Fruit fly (Drosophila melanogaster) whole organism, embryonic: Measurements from ENCODE around the gene CG43702.
A peak's percentile ranks its signal among the peaks of the same experiment; 100 is the strongest.

Experiments
- Awh ChIP-seq: fragments of 200-800 bp; sonication (Bioruptor generic); IDR thresholded peaks from 2 replicates; pipeline ENCODE4, ENCODE4 v1.3.6; 2022; ENCODE audit warnings: missing biosample characterization, missing genetic modification characterization
- CG11504 ChIP-seq: fragments of 200-800 bp; sonication (Bioruptor generic); optimal IDR thresholded peaks from 3 replicates; lab custom pipeline; 2019; ENCODE audit warnings: missing biosample characterization, mild to moderate bottlenecking, missing genetic modification characterization, moderate library complexity
- CG18011 ChIP-seq: fragments of 200-800 bp; sonication (Bioruptor generic); optimal IDR thresholded peaks from 2 replicates; lab custom pipeline; 2017; ENCODE audit warnings: missing biosample characterization, missing genetic modification characterization, mild to moderate bottlenecking, moderate library complexity, missing genotype
- CG18262 ChIP-seq: fragments of 200-800 bp; optimal IDR thresholded peaks from 3 replicates; lab custom pipeline; 2019; ENCODE audit warnings: missing biosample characterization, mild to moderate bottlenecking, missing genetic modification characterization, moderate library complexity
- CG2120 ChIP-seq: fragments of 200-800 bp; sonication (Bioruptor generic); optimal IDR thresholded peaks from 3 replicates; lab custom pipeline; 2016; ENCODE audit warnings: missing biosample characterization, missing genetic modification characterization
- CG2129 ChIP-seq: fragments of 200-800 bp; sonication (Bioruptor generic); IDR thresholded peaks from 2 replicates; pipeline ENCODE4 v1.3.6; 2022; ENCODE audit warnings: missing biosample characterization, missing genetic modification characterization; ENCODE audit not compliant: partially characterized antibody
- CG31441 ChIP-seq: fragments of 200-800 bp; sonication (Bioruptor generic); IDR thresholded peaks from 2 replicates; pipeline ENCODE4 v1.3.6; 2022; ENCODE audit warnings: missing biosample characterization, missing genetic modification characterization
- CG4360 ChIP-seq: fragments of 200-800 bp; sonication (Bioruptor generic); IDR thresholded peaks from 2 replicates; pipeline ENCODE4 v1.3.6; 2022; ENCODE audit warnings: missing biosample characterization, missing genetic modification characterization
- CG7745 ChIP-seq: fragments of 200-800 bp; sonication (Bioruptor generic); optimal IDR thresholded peaks from 2 replicates; lab custom pipeline; 2018; ENCODE audit warnings: missing biosample characterization, mild to moderate bottlenecking, missing genetic modification characterization, moderate library complexity
- CG8359 ChIP-seq: fragments of 200-800 bp; sonication (Bioruptor generic); optimal IDR thresholded peaks from 2 replicates; lab custom pipeline; 2017; ENCODE audit warnings: missing biosample characterization, mild to moderate bottlenecking, missing genetic modification characterization, borderline replicate concordance
- CG9817 ChIP-seq: fragments of 200-800 bp; sonication (Bioruptor generic); optimal IDR thresholded peaks from 2 replicates; lab custom pipeline; 2018; ENCODE audit warnings: missing biosample characterization, mild to moderate bottlenecking, missing genetic modification characterization, moderate library complexity
- Deaf1 ChIP-seq: fragments of 200-800 bp; optimal IDR thresholded peaks from 3 replicates; lab custom pipeline; 2019; ENCODE audit warnings: missing biosample characterization, mild to moderate bottlenecking, missing genetic modification characterization, moderate library complexity
- Dip3 ChIP-seq: fragments of 200-800 bp; sonication (Bioruptor generic); optimal IDR thresholded peaks from 3 replicates; lab custom pipeline; 2016; ENCODE audit warnings: missing biosample characterization, missing genetic modification characterization
- Ets65A ChIP-seq: fragments of 200-800 bp; sonication (Bioruptor generic); peaks from one replicate; lab custom pipeline; 2016; ENCODE audit warnings: missing biosample characterization, missing genetic modification characterization
- Gug ChIP-seq: fragments of 200-800 bp; sonication (Bioruptor generic); IDR thresholded peaks from 4 replicates; pipeline ENCODE4 v1.3.6; 2022; ENCODE audit warnings: missing biosample characterization, missing genetic modification characterization
- Hr3 ChIP-seq: fragments of 200-800 bp; sonication (Bioruptor generic); optimal IDR thresholded peaks from 3 replicates; lab custom pipeline; 2016; ENCODE audit warnings: missing biosample characterization, missing genetic modification characterization
- Hr51 ChIP-seq, 2 experiments: fragments of 200-800 bp; sonication (Bioruptor generic); optimal IDR thresholded peaks; 2 replicates in 1 of 2; 3 replicates in 1 of 2; lab custom pipeline; 2016 to 2018; ENCODE audit warnings: missing biosample characterization in 2 of 2, missing genetic modification characterization in 2 of 2, mild to moderate bottlenecking in 1 of 2, moderate library complexity in 1 of 2
- Hr78 ChIP-seq, 2 experiments: fragments of 200-800 bp in 1 of 2; fragments of >200 bp in 1 of 2; sonication (Bioruptor generic) in 1 of 2; optimal IDR thresholded peaks; 2 replicates each; lab custom pipeline; 2017 to 2019; ENCODE audit warnings: missing biosample characterization in 2 of 2, missing genetic modification characterization in 2 of 2, mild to moderate bottlenecking in 1 of 2, moderate library complexity in 1 of 2
- Med ChIP-seq: fragments of 200-800 bp; sonication (Bioruptor generic); peaks from one replicate; lab custom pipeline; 2016; ENCODE audit warnings: missing biosample characterization, missing genetic modification characterization, mild to moderate bottlenecking, inconsistent platforms, moderate library complexity
- Pdp1 ChIP-seq, 2 experiments: fragments of 200-800 bp; sonication (Bioruptor generic); optimal IDR thresholded peaks; 3 replicates each; lab custom pipeline; 2016; ENCODE audit warnings: missing biosample characterization in 2 of 2, missing genetic modification characterization in 2 of 2, mild to moderate bottlenecking in 1 of 2, moderate library complexity in 1 of 2
- Sox100B ChIP-seq: fragments of 200-800 bp; sonication (Bioruptor generic); optimal IDR thresholded peaks from 3 replicates; lab custom pipeline; 2018; ENCODE audit warnings: missing biosample characterization, mild to moderate bottlenecking, missing genetic modification characterization
- Spps ChIP-seq: fragments of 200-800 bp; sonication (Bioruptor generic); optimal IDR thresholded peaks from 2 replicates; lab custom pipeline; 2018; ENCODE audit warnings: missing biosample characterization, mild to moderate bottlenecking, missing genetic modification characterization
- Vsx1 ChIP-seq: fragments of 200-800 bp; sonication (Bioruptor generic); optimal IDR thresholded peaks from 2 replicates; lab custom pipeline; 2017; ENCODE audit warnings: missing biosample characterization, mild to moderate bottlenecking, missing genetic modification characterization, missing genetic modification reagents
- ab ChIP-seq: fragments of 200-800 bp; sonication (Bioruptor generic); optimal IDR thresholded peaks from 2 replicates; lab custom pipeline; 2016; ENCODE audit warnings: missing biosample characterization, missing genetic modification characterization
- abd-A ChIP-seq: fragments of 200-800 bp; sonication (Bioruptor generic); optimal IDR thresholded peaks from 3 replicates; lab custom pipeline; 2019; ENCODE audit warnings: missing biosample characterization, mild to moderate bottlenecking, missing genetic modification characterization, moderate library complexity
- bigmax ChIP-seq: fragments of 200-800 bp; sonication (Bioruptor generic); optimal IDR thresholded peaks from 2 replicates; lab custom pipeline; 2018; ENCODE audit warnings: missing biosample characterization, mild to moderate bottlenecking, missing genetic modification characterization
- btn ChIP-seq: fragments of 200-800 bp; sonication (Bioruptor generic); optimal IDR thresholded peaks from 2 replicates; lab custom pipeline; 2016; ENCODE audit warnings: missing biosample characterization, missing genetic modification characterization
- cas ChIP-seq: fragments of 200-800 bp; sonication (Bioruptor generic); IDR thresholded peaks from 2 replicates; pipeline ENCODE4 v1.3.6; 2022; ENCODE audit warnings: missing biosample characterization, missing genetic modification characterization
- chinmo ChIP-seq: fragments of 200-800 bp; sonication (Bioruptor generic); IDR thresholded peaks from 4 replicates; pipeline ENCODE4 v1.3.6; 2022; ENCODE audit warnings: missing biosample characterization, missing genetic modification characterization; ENCODE audit not compliant: partially characterized antibody
- ci ChIP-seq: fragments of 200-800 bp; sonication (Bioruptor generic); IDR thresholded peaks from 3 replicates; pipeline ENCODE4 v1.3.6; 2022; ENCODE audit warnings: missing biosample characterization, missing genetic modification characterization
- corto ChIP-seq: fragments of 200-800 bp; sonication (Bioruptor generic); optimal IDR thresholded peaks from 2 replicates; lab custom pipeline; 2016; ENCODE audit warnings: missing biosample characterization, mild to moderate bottlenecking, missing genetic modification characterization, moderate library complexity
- crol ChIP-seq: fragments of 200-800 bp; sonication (Bioruptor generic); IDR thresholded peaks from 2 replicates; pipeline ENCODE4 v1.3.6; 2022; ENCODE audit warnings: missing biosample characterization, missing genetic modification characterization
- dpn ChIP-seq, 2 experiments: fragments of 200-800 bp; sonication (Bioruptor generic); optimal IDR thresholded peaks; 3 replicates each; lab custom pipeline; 2016; ENCODE audit warnings: missing biosample characterization in 2 of 2, missing genetic modification characterization in 2 of 2
- emc ChIP-seq: fragments of 200-800 bp; sonication (Bioruptor generic); optimal IDR thresholded peaks from 2 replicates; lab custom pipeline; 2016; ENCODE audit warnings: missing biosample characterization, missing genetic modification characterization
- gem ChIP-seq: fragments of 200-800 bp; sonication (Bioruptor generic); optimal IDR thresholded peaks from 2 replicates; lab custom pipeline; 2019; ENCODE audit warnings: missing biosample characterization, mild to moderate bottlenecking, missing genetic modification characterization, moderate library complexity
- grn ChIP-seq: fragments of 200-800 bp; sonication (Bioruptor generic); optimal IDR thresholded peaks from 3 replicates; lab custom pipeline; 2017; ENCODE audit warnings: missing biosample characterization, missing genetic modification characterization
- kni ChIP-seq: fragments of 200-800 bp; sonication (Bioruptor generic); optimal IDR thresholded peaks from 3 replicates; lab custom pipeline; 2017; ENCODE audit warnings: mild to moderate bottlenecking, missing biosample characterization, missing genetic modification reagents, missing genetic modification characterization
- nom ChIP-seq: fragments of 200-800 bp; sonication (Bioruptor generic); optimal IDR thresholded peaks from 2 replicates; lab custom pipeline; 2017; ENCODE audit warnings: missing biosample characterization, missing genetic modification characterization, mild to moderate bottlenecking, moderate library complexity, missing genetic modification reagents
- pnt ChIP-seq: fragments of 200-800 bp; sonication (Bioruptor generic); optimal IDR thresholded peaks from 3 replicates; lab custom pipeline; 2016; ENCODE audit warnings: missing biosample characterization, missing genetic modification characterization
- pros ChIP-seq: fragments of 200-800 bp; sonication (Bioruptor generic); optimal IDR thresholded peaks from 3 replicates; lab custom pipeline; 2019; ENCODE audit warnings: missing biosample characterization, mild to moderate bottlenecking, missing genetic modification characterization, moderate library complexity
- sd ChIP-seq: fragments of 200-800 bp; sonication (Bioruptor generic); optimal IDR thresholded peaks from 3 replicates; lab custom pipeline; 2018; ENCODE audit warnings: missing biosample characterization, mild to moderate bottlenecking, missing genetic modification characterization, moderate library complexity
- slbo ChIP-seq: fragments of 200-800 bp; sonication (Bioruptor generic); IDR thresholded peaks from 2 replicates; pipeline ENCODE4 v1.3.6; 2022; ENCODE audit warnings: missing biosample characterization, missing genetic modification characterization
- slp2 ChIP-seq: fragments of 200-800 bp; sonication (Bioruptor generic); optimal IDR thresholded peaks from 2 replicates; lab custom pipeline; 2016; ENCODE audit warnings: missing biosample characterization, missing genetic modification characterization
- sqz ChIP-seq: fragments of 200-800 bp; sonication (Bioruptor generic); optimal IDR thresholded peaks from 3 replicates; lab custom pipeline; 2018; ENCODE audit warnings: missing biosample characterization, mild to moderate bottlenecking, missing genetic modification characterization
- wdn ChIP-seq: fragments of 200-800 bp; sonication (Bioruptor generic); IDR thresholded peaks from 2 replicates; pipeline ENCODE4 v1.3.6; 2022; ENCODE audit warnings: missing biosample characterization, missing genetic modification characterization
- zfh1 ChIP-seq: fragments of 200-800 bp; sonication (Bioruptor generic); IDR thresholded peaks from 3 replicates; pipeline ENCODE4 v1.3.6; 2022; ENCODE audit warnings: missing biosample characterization, missing genetic modification characterization

CG43702 gene

dm6 chr3L:21254524-21254972, 43.9 kb upstream of the CG43702 start:
- peak; percentile 5 for TF ChIP-seq nom (GFP tag; lab: Kevin White, UChicago)
- TF ChIP-seq cas = no peak
- TF ChIP-seq Ets65A (GFP tag; lab: Kevin White, UChicago) = peak; percentile 74
- TF ChIP-seq emc (GFP tag; lab: Kevin White, UChicago) = no peak

dm6 chr3L:21256062-21257023, 42.1 kb upstream of the CG43702 start:
- TF ChIP-seq CG4360 (no peak), Hr3 (no peak), ab (GFP tag; lab: Kevin White, UChicago) (no peak), CG18011 (GFP tag; lab: Kevin White, UChicago) (no peak), slbo (GFP tag; lab: Robert Waterston, UW) (no peak), btn (GFP tag; lab: Kevin White, UChicago) (no peak), Dip3 (GFP tag; lab: Kevin White, UChicago) (no peak), ci (GFP tag; lab: Robert Waterston, UW) (no peak), Awh (GFP tag; lab: Robert Waterston, UW) (peak; percentile 62; the same call in 1 of the 2 replicates), CG8359 (GFP tag; lab: Kevin White, UChicago) (no peak), pnt (GFP tag; lab: Kevin White, UChicago) (no peak), crol (GFP tag; lab: Robert Waterston, UW) (peak; percentile 58), Pdp1 (GFP tag; optimal IDR thresholded peaks at IDR 0.05; lab: Kevin White, UChicago) (peak in 1 of 2 experiments; percentile 8), CG11504 (tag; lab: Kevin White, UChicago) (peak; percentile 15), Vsx1 (GFP tag; lab: Kevin White, UChicago) (peak; percentile 17), kni (GFP tag; lab: Kevin White, UChicago) (peak; percentile 69), Med (GFP tag; lab: Kevin White, UChicago) (peak; percentile 38), sqz (GFP tag; lab: Kevin White, UChicago) (peak; percentile 32), Hr78 (GFP tag; optimal IDR thresholded peaks at IDR 0.05; lab: Kevin White, UChicago) (peak in 1 of 2 experiments; percentile 69), corto (peak; percentile 14), gem (tag; lab: Kevin White, UChicago) (peak; percentile 0), CG7745 (no peak), CG9817 (tag; lab: Kevin White, UChicago) (no peak), Sox100B (GFP tag; lab: Kevin White, UChicago) (peak; percentile 20), pros (GFP tag; lab: Kevin White, UChicago) (peak; percentile 10), CG2129 (no peak), CG31441 (GFP tag; lab: Robert Waterston, UW) (no peak), dpn (GFP tag; optimal IDR thresholded peaks at IDR 0.05; lab: Kevin White, UChicago) (no peak), Hr51 (GFP tag; optimal IDR thresholded peaks at IDR 0.05; lab: Kevin White, UChicago) (peak in 1 of 2 experiments; percentile 16), chinmo (GFP tag; lab: Robert Waterston, UW) (0 out of 4 replicates have a peak, but pooled peaks have one; percentile 25), CG18262 (tag; lab: Kevin White, UChicago) (no peak), abd-A (tag; lab: Kevin White, UChicago) (peak; percentile 81), Spps (tag; lab: Kevin White, UChicago) (no peak), wdn (no peak), slp2 (GFP tag; lab: Kevin White, UChicago) (no peak), grn (peak; percentile 93), Gug (GFP tag; lab: Robert Waterston, UW) (no peak), sd (tag; lab: Kevin White, UChicago) (peak; percentile 78), Deaf1 (tag; lab: Kevin White, UChicago) (peak; percentile 16), CG2120 (GFP tag; lab: Kevin White, UChicago) (peak; percentile 17), bigmax (GFP tag; lab: Kevin White, UChicago) (peak; percentile 32), zfh1 (GFP tag; lab: Robert Waterston, UW) (no peak)
